Fruit fly (Drosophila melanogaster) whole organism, pupa: ENCODE results near the gene CG31626.

ENCODE experiments used
- CG10348 ChIP-seq: fragments of 200-800 bp; sonication (Bioruptor generic); IDR thresholded peaks from 2 replicates; pipeline ENCODE4 v1.3.6; 2022; ENCODE audit warnings: missing biosample characterization, missing genetic modification characterization
- CG12605 ChIP-seq: fragments of 200-800 bp; sonication (Bioruptor generic); IDR thresholded peaks from 2 replicates; pipeline ENCODE4 v1.3.6; 2022; ENCODE audit warnings: missing biosample characterization, missing genetic modification characterization
- CG13204 ChIP-seq: fragments of 200-800 bp; sonication (Bioruptor generic); optimal IDR thresholded peaks from 2 replicates; lab custom pipeline; 2018; ENCODE audit warnings: missing biosample characterization, mild to moderate bottlenecking, missing genetic modification characterization, moderate library complexity
- CG14655 ChIP-seq: fragments of 200-800 bp; sonication (Bioruptor generic); optimal IDR thresholded peaks from 3 replicates; lab custom pipeline; 2017; ENCODE audit warnings: mild to moderate bottlenecking, missing biosample characterization, missing genetic modification reagents, missing genetic modification characterization
- CG15710 ChIP-seq: fragments of 200-800 bp; sonication (Bioruptor generic); optimal IDR thresholded peaks from 2 replicates; lab custom pipeline; 2018; ENCODE audit warnings: missing biosample characterization, mild to moderate bottlenecking, missing genetic modification characterization, moderate library complexity
- CG17806 ChIP-seq: fragments of 200-800 bp; sonication (Bioruptor generic); optimal IDR thresholded peaks from 2 replicates; lab custom pipeline; 2018; ENCODE audit warnings: missing biosample characterization, mild to moderate bottlenecking, missing genetic modification characterization, moderate library complexity
- CG32121 ChIP-seq: fragments of 200-800 bp; sonication (Bioruptor generic); IDR thresholded peaks from 2 replicates; pipeline ENCODE4 v1.3.6; 2022; ENCODE audit warnings: missing biosample characterization, missing genetic modification characterization
- CG34367 ChIP-seq: fragments of 200-800 bp; sonication (Bioruptor generic); optimal IDR thresholded peaks from 2 replicates; lab custom pipeline; 2018; ENCODE audit warnings: missing biosample characterization, mild to moderate bottlenecking, missing genetic modification characterization
- CG4496 ChIP-seq: fragments of 200-800 bp; sonication (Bioruptor generic); IDR thresholded peaks from 3 replicates; pipeline ENCODE4 v1.3.6; 2022; ENCODE audit warnings: missing biosample characterization, missing genetic modification characterization
- CG8159 ChIP-seq: fragments of 200-800 bp; sonication (Bioruptor generic); optimal IDR thresholded peaks from 3 replicates; lab custom pipeline; 2018; ENCODE audit warnings: missing biosample characterization, mild to moderate bottlenecking, missing genetic modification characterization, moderate library complexity
- CG8301 ChIP-seq: fragments of 200-800 bp; sonication (Bioruptor generic); optimal IDR thresholded peaks from 2 replicates; lab custom pipeline; 2018; ENCODE audit warnings: missing biosample characterization, mild to moderate bottlenecking, missing genetic modification characterization
- CG9948 ChIP-seq: fragments of 200-800 bp; sonication (Bioruptor generic); optimal IDR thresholded peaks from 2 replicates; lab custom pipeline; 2018; ENCODE audit warnings: missing biosample characterization, mild to moderate bottlenecking, missing genetic modification characterization, moderate library complexity
- D1 ChIP-seq: fragments of 200-800 bp; sonication (Bioruptor generic); optimal IDR thresholded peaks from 2 replicates; lab custom pipeline; 2018; ENCODE audit warnings: missing biosample characterization, mild to moderate bottlenecking, missing genetic modification characterization, moderate library complexity
- EcR ChIP-seq: fragments of 200-800 bp; sonication (Bioruptor generic); optimal IDR thresholded peaks from 3 replicates; lab custom pipeline; 2019; ENCODE audit warnings: missing biosample characterization, missing genetic modification characterization, mild to moderate bottlenecking, moderate library complexity, missing genetic modification reagents
- Ets98B ChIP-seq: fragments of 200-800 bp; sonication (Bioruptor generic); IDR thresholded peaks from 2 replicates; pipeline ENCODE4 v1.3.6; 2022; ENCODE audit warnings: missing biosample characterization, missing genetic modification characterization
- Pif1A ChIP-seq: fragments of 200-800 bp; sonication (Bioruptor generic); optimal IDR thresholded peaks from 3 replicates; lab custom pipeline; 2016; ENCODE audit warnings: missing biosample characterization, missing genetic modification characterization
- Pif1B ChIP-seq: fragments of 200-800 bp; sonication (Bioruptor generic); optimal IDR thresholded peaks from 3 replicates; lab custom pipeline; 2016; ENCODE audit warnings: missing biosample characterization, missing genetic modification characterization
- Snoo ChIP-seq: fragments of 200-800 bp; sonication (Bioruptor generic); optimal IDR thresholded peaks from 3 replicates; lab custom pipeline; 2017; ENCODE audit warnings: missing biosample characterization, mild to moderate bottlenecking, missing genetic modification characterization, inconsistent platforms
- fd96Ca ChIP-seq: fragments of 200-800 bp; sonication (Bioruptor generic); IDR thresholded peaks from 3 replicates; pipeline ENCODE4 v1.3.6; 2022; ENCODE audit warnings: missing biosample characterization, missing genetic modification characterization
- gl ChIP-seq: fragments of 200-800 bp; sonication (Bioruptor generic); optimal IDR thresholded peaks from 2 replicates; lab custom pipeline; 2018; ENCODE audit warnings: missing biosample characterization, mild to moderate bottlenecking, missing genetic modification characterization
- rn ChIP-seq: fragments of 200-800 bp; sonication (Bioruptor generic); IDR thresholded peaks from 2 replicates; pipeline ENCODE4 v1.3.6; 2022; ENCODE audit warnings: missing biosample characterization, missing genetic modification characterization

CG31626 gene

DNA sequence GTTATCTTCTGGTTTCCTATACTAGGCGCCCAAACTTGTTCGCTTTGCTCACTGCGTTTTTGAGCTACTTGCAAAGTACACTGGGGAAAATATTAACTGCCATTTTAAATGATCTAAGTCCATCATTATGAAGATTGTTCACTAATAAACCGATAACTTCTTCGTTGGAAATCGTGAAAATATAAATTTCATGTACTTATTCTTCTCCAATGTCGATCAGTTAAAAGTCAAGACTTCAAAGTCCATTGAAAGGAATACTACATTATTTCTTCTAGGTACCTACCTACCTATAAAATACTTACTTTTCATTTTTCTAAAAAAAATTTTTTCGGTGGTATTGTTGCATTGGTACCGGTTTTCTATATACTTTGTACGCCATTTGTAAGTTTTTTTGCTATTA is 10.2 kb upstream of the CG31626 start:
- peak; percentile 29 for TF ChIP-seq Pif1A (GFP tag; lab: Kevin White, UChicago)
- peak; percentile 48 for TF ChIP-seq Ets98B
- TF ChIP-seq CG8301, result peak; percentile 75
- TF ChIP-seq CG14655 (GFP tag; lab: Kevin White, UChicago), result peak; percentile 76
- no peak for TF ChIP-seq fd96Ca (GFP tag; lab: Robert Waterston, UW)
- TF ChIP-seq CG17806 (tag; lab: Kevin White, UChicago), result peak; percentile 15
- TF ChIP-seq D1 (tag; lab: Kevin White, UChicago), result no peak
- TF ChIP-seq CG4496 (GFP tag; lab: Robert Waterston, UW), result peak; percentile 63; the same call in 2 of the 3 replicates
- TF ChIP-seq CG34367 (tag; lab: Kevin White, UChicago), result no peak
- peak; percentile 61; the same call in 1 of the 2 replicates for TF ChIP-seq CG32121 (GFP tag; lab: Robert Waterston, UW)
- TF ChIP-seq, all 21 proteins: peak for 7

DNA sequence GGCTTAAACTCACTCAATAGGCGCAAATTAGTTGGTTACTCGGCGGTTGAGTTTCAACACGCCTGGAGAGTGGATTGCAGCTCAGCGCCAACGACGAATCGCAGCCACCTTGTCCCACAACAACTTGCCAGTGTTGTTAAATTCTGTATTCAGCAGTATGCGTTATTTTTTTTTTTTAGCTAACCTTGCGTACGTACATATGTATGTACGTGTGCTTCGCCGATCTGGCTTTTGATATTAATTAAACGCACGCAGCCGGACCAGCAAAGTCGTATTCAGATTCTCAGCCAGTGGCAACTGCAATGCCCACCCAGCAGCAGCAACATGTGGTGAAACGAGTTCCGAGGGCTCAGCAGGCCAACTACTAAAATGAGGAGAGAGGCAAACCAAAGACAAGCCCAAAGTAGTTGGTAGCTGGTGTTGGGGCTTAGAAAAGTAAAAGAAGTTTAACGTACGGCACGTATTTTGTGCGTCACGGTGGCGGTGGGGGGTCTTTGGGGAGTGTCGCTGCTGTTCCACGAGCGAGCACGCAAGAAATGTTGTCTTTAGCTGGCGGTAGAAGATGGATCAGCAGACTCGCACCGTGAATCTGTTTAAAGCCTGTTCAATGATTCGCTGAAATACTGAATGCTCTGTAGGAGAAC is 8.7 kb upstream of the CG31626 start:
- TF ChIP-seq CG12605 (GFP tag; lab: Robert Waterston, UW), result 0 out of 2 replicates have a peak, but pooled peaks have one; percentile 17
- no peak for TF ChIP-seq D1 (tag; lab: Kevin White, UChicago)
- TF ChIP-seq CG13204 (GFP tag; lab: Kevin White, UChicago), result no peak
- TF ChIP-seq CG9948 (tag; lab: Kevin White, UChicago), result no peak
- TF ChIP-seq CG34367 (tag; lab: Kevin White, UChicago), result no peak
- no peak for TF ChIP-seq CG14655 (GFP tag; lab: Kevin White, UChicago)
- TF ChIP-seq CG10348, result no peak
- no peak for TF ChIP-seq Snoo
- TF ChIP-seq CG4496 (GFP tag; lab: Robert Waterston, UW), result 0 out of 3 replicates have a peak, but pooled peaks have one; percentile 48
- no peak for TF ChIP-seq CG8301
- TF ChIP-seq EcR, result peak; percentile 47
- no peak for TF ChIP-seq CG15710 (tag; lab: Kevin White, UChicago)
- TF ChIP-seq Pif1B (GFP tag; lab: Kevin White, UChicago), result peak; percentile 16
- no peak for TF ChIP-seq fd96Ca (GFP tag; lab: Robert Waterston, UW)
- no peak for TF ChIP-seq CG17806 (tag; lab: Kevin White, UChicago)
- no peak for TF ChIP-seq rn
- no peak for TF ChIP-seq gl
- no peak for TF ChIP-seq CG8159
- 0 out of 2 replicates have a peak, but pooled peaks have one; percentile 5 for TF ChIP-seq Ets98B
- TF ChIP-seq Pif1A (GFP tag; lab: Kevin White, UChicago), result peak; percentile 7
- 0 out of 2 replicates have a peak, but pooled peaks have one; percentile 11 for TF ChIP-seq CG32121 (GFP tag; lab: Robert Waterston, UW)
- TF ChIP-seq, all 21 proteins: peak for 7

DNA sequence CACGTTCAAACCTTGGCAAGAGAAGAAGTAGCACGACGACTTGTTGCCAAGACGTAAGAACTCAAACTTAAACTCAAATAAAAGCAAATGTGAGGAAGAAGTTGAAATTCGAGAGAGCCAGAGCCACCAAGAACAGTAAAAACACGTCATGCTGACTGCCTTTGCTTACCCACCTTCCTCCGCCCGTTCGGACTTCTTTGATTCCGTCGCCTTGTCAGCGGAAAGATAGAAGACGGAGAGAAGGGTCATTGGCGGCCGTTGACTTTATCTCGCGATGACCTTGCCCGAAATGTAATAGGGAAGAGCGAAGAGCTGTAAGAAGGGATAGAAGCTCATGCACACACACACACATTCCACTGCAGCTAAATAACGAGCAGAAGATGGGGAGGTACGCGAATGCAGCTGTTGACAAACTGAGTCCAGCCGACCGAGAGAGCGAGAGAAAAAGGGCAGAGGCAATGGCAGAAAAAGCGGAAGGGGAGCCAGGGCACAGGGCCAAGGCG is 7.5 kb upstream of the CG31626 start:
- TF ChIP-seq CG14655 (GFP tag; lab: Kevin White, UChicago) (no peak), CG32121 (GFP tag; lab: Robert Waterston, UW) (no peak), gl (no peak), Snoo (peak; percentile 2), CG13204 (GFP tag; lab: Kevin White, UChicago) (peak; percentile 35), CG34367 (tag; lab: Kevin White, UChicago) (no peak), rn (no peak), CG4496 (GFP tag; lab: Robert Waterston, UW) (0 out of 3 replicates have a peak, but pooled peaks have one; percentile 15), CG15710 (tag; lab: Kevin White, UChicago) (no peak), CG12605 (GFP tag; lab: Robert Waterston, UW) (no peak), EcR (peak; percentile 99), D1 (tag; lab: Kevin White, UChicago) (no peak), CG9948 (tag; lab: Kevin White, UChicago) (no peak), CG8159 (no peak)

DNA sequence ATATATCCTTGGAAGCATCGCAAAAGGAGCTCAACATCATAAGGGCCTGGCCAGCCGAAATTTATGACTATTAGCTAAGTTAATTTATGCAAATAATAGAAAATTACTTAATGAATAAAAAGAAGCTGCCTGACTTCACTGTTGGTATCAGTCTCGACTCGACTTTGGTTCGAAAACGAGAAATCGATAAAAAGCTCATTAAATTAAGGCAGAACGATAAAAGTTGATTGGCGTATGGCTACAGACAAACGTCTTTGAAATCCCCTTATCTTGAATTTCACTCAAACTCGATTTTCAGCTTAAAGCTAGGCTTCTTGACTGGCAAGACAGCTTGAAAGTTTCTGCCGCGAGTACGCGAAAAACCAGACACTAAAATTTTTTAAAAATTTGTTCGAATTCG is 5.8 kb upstream of the CG31626 start:
- TF ChIP-seq CG4496 (GFP tag; lab: Robert Waterston, UW) (no peak), CG34367 (tag; lab: Kevin White, UChicago) (no peak), CG17806 (tag; lab: Kevin White, UChicago) (no peak), CG9948 (tag; lab: Kevin White, UChicago) (no peak), fd96Ca (GFP tag; lab: Robert Waterston, UW) (no peak), Pif1B (GFP tag; lab: Kevin White, UChicago) (no peak), CG15710 (tag; lab: Kevin White, UChicago) (no peak), EcR (no peak), Pif1A (GFP tag; lab: Kevin White, UChicago) (no peak), D1 (tag; lab: Kevin White, UChicago) (no peak), CG8301 (no peak), gl (no peak), CG12605 (GFP tag; lab: Robert Waterston, UW) (no peak), rn (no peak)
- TF ChIP-seq, all 21 proteins: peak for 0

DNA sequence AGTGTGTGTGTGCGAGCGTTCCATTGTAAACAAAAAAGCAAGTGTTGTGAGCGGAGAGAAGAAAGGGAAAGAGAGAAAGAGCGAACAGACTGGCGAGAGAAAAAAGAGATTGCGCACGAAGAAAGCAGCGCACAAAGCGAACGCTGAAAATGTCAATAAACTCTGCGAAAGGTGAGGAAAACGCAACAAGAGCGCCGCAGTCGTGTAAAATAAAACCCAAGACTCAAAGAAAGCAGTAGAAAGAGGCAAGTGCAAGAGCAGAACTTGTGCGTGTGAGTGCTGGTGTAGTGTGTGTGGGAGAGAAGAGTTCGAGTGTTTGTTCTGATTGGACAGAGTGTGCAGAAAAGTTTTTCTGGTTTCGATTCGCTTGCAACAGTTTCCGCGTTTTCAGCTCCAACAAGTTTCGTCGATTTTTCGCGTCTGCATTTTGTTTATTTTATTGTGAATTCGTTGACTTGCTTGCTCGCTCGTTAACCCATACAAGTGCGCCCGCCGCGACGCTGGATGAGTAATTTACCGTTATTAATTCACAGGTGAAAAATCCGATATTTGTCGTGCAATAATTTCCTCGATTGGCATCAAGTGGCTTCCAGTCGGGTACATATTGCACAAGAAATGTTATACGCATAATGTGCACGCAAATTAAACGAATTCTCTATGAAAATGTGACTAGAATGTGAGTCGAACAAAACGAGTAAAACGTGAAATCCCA is 1.4 kb upstream of the CG31626 start:
- TF ChIP-seq Pif1A (GFP tag; lab: Kevin White, UChicago) (peak; percentile 19), CG15710 (tag; lab: Kevin White, UChicago) (no peak), CG10348 (no peak), EcR (peak; percentile 99), CG8159 (no peak), CG4496 (GFP tag; lab: Robert Waterston, UW) (no peak), fd96Ca (GFP tag; lab: Robert Waterston, UW) (no peak), Pif1B (GFP tag; lab: Kevin White, UChicago) (peak; percentile 31), gl (no peak), CG34367 (tag; lab: Kevin White, UChicago) (peak; percentile 29), CG17806 (tag; lab: Kevin White, UChicago) (no peak), CG13204 (GFP tag; lab: Kevin White, UChicago) (peak; percentile 38), CG8301 (no peak)
